Worm (Caenorhabditis elegans) whole organism, L4/young adult: ENCODE data around the gene npp-23.

ENCODE experiments used
- W03F9.2 ChIP-seq: fragments of 150-350 bp; optimal IDR thresholded peaks from 2 replicates; lab custom pipeline; 2014; ENCODE audit warnings: missing biosample characterization, missing genetic modification characterization
- dao-5 ChIP-seq: sonication (generic microtip); optimal IDR thresholded peaks from 2 replicates; lab custom pipeline; 2016; ENCODE audit warnings: missing genotype, missing genetic modification characterization, moderate library complexity, missing compliant biosample characterization
- him-1 ChIP-seq: sonication (generic microtip); optimal IDR thresholded peaks from 2 replicates; lab custom pipeline; 2016; ENCODE audit warnings: missing genotype, missing genetic modification reagents, missing genetic modification characterization, missing compliant biosample characterization

Gene npp-23

ce11 chrIV:8827500-8827899 is 42.0 kb downstream of the npp-23 start, which contains the start of gene T28C6.7:
T28C6.7 (plus strand) TSS chrIV:8827800.
- TF ChIP-seq W03F9.2: no peak
- TF ChIP-seq him-1: no peak
- TF ChIP-seq dao-5 (tag; lab: Kevin White, UChicago): no peak

ce11 chrIV:8826606-8827000 is 42.9 kb downstream of the npp-23 start:
- TF ChIP-seq him-1 (no peak), dao-5 (tag; lab: Kevin White, UChicago) (no peak), W03F9.2 (no peak)

ce11 chrIV:8825997-8826605 is 43.4 kb downstream of the npp-23 start:
- TF ChIP-seq W03F9.2: no peak
- TF ChIP-seq dao-5 (tag; lab: Kevin White, UChicago): no peak
- no peak for TF ChIP-seq him-1

ce11 chrIV:8824145-8824833 is 45.2 kb downstream of the npp-23 start, which contains the start of the genes col-117 and col-3:
col-117 (minus strand) TSS chrIV:8824195.
col-3 (plus strand) TSS chrIV:8824783.
- no peak for TF ChIP-seq W03F9.2
- TF ChIP-seq dao-5 (tag; lab: Kevin White, UChicago): no peak
- no peak for TF ChIP-seq him-1

ce11 chrIV:8822598-8822997 is 46.9 kb downstream of the npp-23 start:
- no peak for TF ChIP-seq W03F9.2
- TF ChIP-seq him-1: no peak
- TF ChIP-seq dao-5 (tag; lab: Kevin White, UChicago): no peak

- TF ChIP-seq dao-5 (tag; lab: Kevin White, UChicago) (no peak), him-1 (no peak), W03F9.2 (no peak)
Measured at ce11 chrIV:8821147-8821546, 48.3 kb downstream of the npp-23 start, which contains the start of gene T28C6.5. T28C6.5 (plus strand) TSS chrIV:8821447.

ce11 chrIV:8820041-8820440 is 49.4 kb downstream of the npp-23 start, which contains the start of gene T28C6.3:
T28C6.3 (plus strand) TSS chrIV:8820341.
- no peak for TF ChIP-seq W03F9.2
- no peak for TF ChIP-seq dao-5 (tag; lab: Kevin White, UChicago)
- no peak for TF ChIP-seq him-1

ce11 chrIV:8819471-8819870 is 50.0 kb downstream of the npp-23 start:
- TF ChIP-seq him-1 (no peak), dao-5 (tag; lab: Kevin White, UChicago) (no peak), W03F9.2 (no peak)
